Worm (Caenorhabditis elegans) whole organism, young adult: ENCODE measurements around the gene Y37E11AM.4.

ENCODE experiments used
- B0019.2 ChIP-seq: fragments of 200-800 bp; sonication (Bioruptor generic); conservative IDR thresholded peaks from 2 replicates; pipeline ENCODE4 v1.3.6; 2022; ENCODE audit warnings: missing genetic modification reagents, missing genetic modification characterization, missing compliant biosample characterization
- C17E4.6 ChIP-seq: fragments of 200-800 bp; sonication (Bioruptor generic); IDR thresholded peaks from 2 replicates; pipeline ENCODE4 v1.3.6; 2022; ENCODE audit warnings: missing genetic modification reagents, missing genetic modification characterization, missing compliant biosample characterization
- F22D6.2 ChIP-seq: sonication (generic microtip); optimal IDR thresholded peaks from 2 replicates; lab custom pipeline; 2016; ENCODE audit warnings: mild to moderate bottlenecking, missing genetic modification characterization, missing compliant biosample characterization
- K11D2.4 ChIP-seq: fragments of 200-800 bp; sonication (Bioruptor generic); IDR thresholded peaks from 2 replicates; pipeline ENCODE4 v1.3.6; 2022; ENCODE audit warnings: missing genetic modification reagents, missing genetic modification characterization, missing compliant biosample characterization
- K12H6.12 ChIP-seq: fragments of 200-800 bp; sonication (Bioruptor generic); optimal IDR thresholded peaks from 2 replicates; lab custom pipeline; 2018; ENCODE audit warnings: mild to moderate bottlenecking, missing genetic modification characterization, missing compliant biosample characterization
- Y67H2A.10 ChIP-seq: fragments of 200-800 bp; sonication (Bioruptor generic); conservative IDR thresholded peaks from 2 replicates; pipeline ENCODE4 v1.3.6; 2022; ENCODE audit warnings: missing genetic modification reagents, missing genetic modification characterization, missing compliant biosample characterization
- Y95B8A.8 ChIP-seq: fragments of 200-800 bp; sonication (Bioruptor generic); IDR thresholded peaks from 2 replicates; pipeline ENCODE4 v1.3.6; 2022; ENCODE audit warnings: missing genetic modification reagents, missing genetic modification characterization, missing compliant biosample characterization
- akir-1 ChIP-seq: fragments of 200-800 bp; sonication (Bioruptor generic); optimal IDR thresholded peaks from 2 replicates; lab custom pipeline; 2018; ENCODE audit warnings: mild to moderate bottlenecking, missing genetic modification characterization, moderate library complexity, missing compliant biosample characterization
- atf-7 ChIP-seq: sonication (generic microtip); optimal IDR thresholded peaks from 2 replicates; lab custom pipeline; 2017; ENCODE audit warnings: mild to moderate bottlenecking, missing genetic modification characterization, missing compliant biosample characterization
- athp-1 ChIP-seq: sonication (generic microtip); optimal IDR thresholded peaks from 2 replicates; lab custom pipeline; 2017; ENCODE audit warnings: mild to moderate bottlenecking, missing genetic modification characterization, missing compliant biosample characterization
- attf-5 ChIP-seq: fragments of 200-800 bp; sonication (Bioruptor generic); optimal IDR thresholded peaks from 2 replicates; lab custom pipeline; 2018; ENCODE audit warnings: mild to moderate bottlenecking, missing genetic modification characterization, missing compliant biosample characterization
- bed-2 ChIP-seq: fragments of 200-800 bp; sonication (Bioruptor generic); IDR thresholded peaks from 2 replicates; pipeline ENCODE4 v1.3.6; 2022; ENCODE audit warnings: missing genetic modification reagents, missing genetic modification characterization, missing compliant biosample characterization
- ccch-3 ChIP-seq: fragments of 200-800 bp; sonication (Bioruptor generic); optimal IDR thresholded peaks from 2 replicates; lab custom pipeline; 2018; ENCODE audit warnings: mild to moderate bottlenecking, missing genetic modification characterization, missing compliant biosample characterization
- cebp-1 ChIP-seq, 2 experiments: fragments of 200-800 bp in 1 of 2; sonication (Bioruptor generic) in 1 of 2; sonication (generic microtip) in 1 of 2; IDR thresholded peaks in 1 of 2; optimal IDR thresholded peaks in 1 of 2; 2 replicates each; pipeline versions ENCODE4 v1.3.6 to Lab custom; 2017 to 2022; ENCODE audit warnings: missing compliant biosample characterization in 2 of 2, missing genetic modification characterization in 2 of 2, mild to moderate bottlenecking in 1 of 2, missing genetic modification reagents in 1 of 2, moderate library complexity in 1 of 2
- ceh-100 ChIP-seq: fragments of 200-800 bp; sonication (Bioruptor generic); IDR thresholded peaks from 2 replicates; pipeline ENCODE4 v1.3.6; 2022; ENCODE audit warnings: missing genetic modification reagents, missing genetic modification characterization, missing compliant biosample characterization
- dox-1 ChIP-seq: fragments of 200-800 bp; sonication (Bioruptor generic); IDR thresholded peaks from 2 replicates; pipeline ENCODE4 v1.3.6; 2022; ENCODE audit warnings: missing genetic modification reagents, missing genetic modification characterization, missing compliant biosample characterization
- efl-1 ChIP-seq: fragments of 150-350 bp; optimal IDR thresholded peaks from 2 replicates; lab custom pipeline; 2014; ENCODE audit warnings: missing biosample characterization, missing genetic modification reagents, missing genetic modification characterization
- egl-18 ChIP-seq: fragments of 200-800 bp; sonication (Bioruptor generic); IDR thresholded peaks from 2 replicates; pipeline ENCODE4 v1.3.6; 2022; ENCODE audit warnings: missing genetic modification reagents, missing genetic modification characterization, missing compliant biosample characterization
- egrh-3 ChIP-seq: fragments of 200-800 bp; sonication (Bioruptor generic); IDR thresholded peaks from 2 replicates; pipeline ENCODE4 v1.3.6; 2022; ENCODE audit warnings: missing genetic modification reagents, missing genetic modification characterization, missing compliant biosample characterization
- ekl-4 ChIP-seq: fragments of 200-800 bp; sonication (Bioruptor generic); IDR thresholded peaks from 2 replicates; pipeline ENCODE4 v1.3.6; 2022; ENCODE audit warnings: missing genetic modification reagents, missing genetic modification characterization, missing compliant biosample characterization
- him-1 ChIP-seq: sonication (generic microtip); optimal IDR thresholded peaks from 2 replicates; lab custom pipeline; 2016; ENCODE audit warnings: missing genotype, missing genetic modification reagents, missing genetic modification characterization, missing compliant biosample characterization
- hmg-1.2 ChIP-seq: fragments of 200-800 bp; sonication (Bioruptor generic); IDR thresholded peaks from 2 replicates; pipeline ENCODE4 v1.3.6; 2022; ENCODE audit warnings: missing genetic modification reagents, missing genetic modification characterization, missing compliant biosample characterization
- hmg-20 ChIP-seq: fragments of 200-800 bp; sonication (Bioruptor generic); IDR thresholded peaks from 2 replicates; pipeline ENCODE4 v1.3.6; 2022; ENCODE audit warnings: missing genetic modification reagents, missing genetic modification characterization, missing compliant biosample characterization
- hsf-1 ChIP-seq: fragments of 200-800 bp; sonication (Bioruptor generic); IDR thresholded peaks from 2 replicates; pipeline ENCODE4 v1.3.6; 2022; ENCODE audit warnings: missing genetic modification reagents, missing genetic modification characterization, missing compliant biosample characterization
- lin-35 ChIP-seq, 3 experiments: fragments of 150-350 bp in 2 of 3; sonication (generic microtip) in 1 of 3; optimal IDR thresholded peaks; 2 replicates each; lab custom pipeline; 2014 to 2018; ENCODE audit warnings: missing biosample characterization in 3 of 3, missing genetic modification characterization in 3 of 3, missing genetic modification reagents in 3 of 3
- lin-54 ChIP-seq: fragments of 200-800 bp; sonication (Bioruptor generic); optimal IDR thresholded peaks from 2 replicates; lab custom pipeline; 2018; ENCODE audit warnings: mild to moderate bottlenecking, missing genetic modification characterization, missing compliant biosample characterization
- madf-10 ChIP-seq: sonication (generic microtip); optimal IDR thresholded peaks from 2 replicates; lab custom pipeline; 2016; ENCODE audit warnings: mild to moderate bottlenecking, missing genetic modification characterization, missing compliant biosample characterization
- mcd-1 ChIP-seq: fragments of 200-800 bp; sonication (Bioruptor generic); IDR thresholded peaks from 2 replicates; pipeline ENCODE4 v1.3.6; 2022; ENCODE audit warnings: missing genetic modification reagents, missing genetic modification characterization, missing compliant biosample characterization
- mel-28 ChIP-seq: sonication (generic microtip); optimal IDR thresholded peaks from 2 replicates; lab custom pipeline; 2016; ENCODE audit warnings: borderline replicate concordance, mild to moderate bottlenecking, missing genetic modification characterization, missing compliant biosample characterization
- mes-4 ChIP-seq: sonication (generic microtip); optimal IDR thresholded peaks from 2 replicates; lab custom pipeline; 2016; ENCODE audit warnings: missing genotype, missing genetic modification characterization, missing compliant biosample characterization
- nfya-1 ChIP-seq: sonication (generic microtip); optimal IDR thresholded peaks from 2 replicates; lab custom pipeline; 2017; ENCODE audit warnings: antibody characterized with exemption, missing compliant biosample characterization, missing genetic modification characterization, borderline replicate concordance; ENCODE audit not compliant: insufficient read depth
- nhr-80 ChIP-seq: sonication (generic microtip); optimal IDR thresholded peaks from 2 replicates; lab custom pipeline; 2016; ENCODE audit warnings: missing genetic modification characterization, missing compliant biosample characterization
- nhr-90 ChIP-seq: sonication (generic microtip); optimal IDR thresholded peaks from 2 replicates; lab custom pipeline; 2016; ENCODE audit warnings: missing genotype, mild to moderate bottlenecking, missing genetic modification characterization, missing compliant biosample characterization
- sdz-38 ChIP-seq: sonication (generic microtip); optimal IDR thresholded peaks from 2 replicates; lab custom pipeline; 2016; ENCODE audit warnings: missing genotype, missing genetic modification characterization, missing compliant biosample characterization
- snpc-1.1 ChIP-seq: sonication (generic microtip); optimal IDR thresholded peaks from 2 replicates; lab custom pipeline; 2017; ENCODE audit warnings: missing genetic modification characterization, mild to moderate bottlenecking, missing compliant biosample characterization, antibody characterized with exemption, moderate library complexity, missing genotype, missing genetic modification reagents; ENCODE audit not compliant: insufficient read depth
- snpc-1.3 ChIP-seq: sonication (generic microtip); optimal IDR thresholded peaks from 2 replicates; lab custom pipeline; 2017; ENCODE audit warnings: missing genetic modification characterization, mild to moderate bottlenecking, missing compliant biosample characterization, antibody characterized with exemption, moderate library complexity, missing genotype, missing genetic modification reagents; ENCODE audit not compliant: insufficient read depth
- somi-1 ChIP-seq: fragments of 200-800 bp; sonication (Bioruptor generic); optimal IDR thresholded peaks from 2 replicates; lab custom pipeline; 2018; ENCODE audit warnings: mild to moderate bottlenecking, missing genetic modification characterization, missing compliant biosample characterization
- sptf-2 ChIP-seq: fragments of 200-800 bp; sonication (Bioruptor generic); optimal IDR thresholded peaks from 2 replicates; lab custom pipeline; 2018; ENCODE audit warnings: mild to moderate bottlenecking, missing genetic modification characterization, missing compliant biosample characterization
- tbp1 ChIP-seq: fragments of 200-800 bp; sonication (Bioruptor generic); optimal IDR thresholded peaks from 2 replicates; lab custom pipeline; 2018; ENCODE audit warnings: mild to moderate bottlenecking, missing genetic modification characterization, missing compliant biosample characterization
- tbx-9 ChIP-seq: sonication (generic microtip); optimal IDR thresholded peaks from 2 replicates; lab custom pipeline; 2016; ENCODE audit warnings: borderline replicate concordance, missing genetic modification characterization, inconsistent platforms, missing compliant biosample characterization
- unc-62 ChIP-seq: fragments of 150-350 bp; optimal IDR thresholded peaks from 2 replicates; lab custom pipeline; 2014; ENCODE audit warnings: missing biosample characterization, missing genetic modification reagents, missing genetic modification characterization
- zfh-2 ChIP-seq: fragments of 200-800 bp; sonication (Bioruptor generic); conservative IDR thresholded peaks from 2 replicates; pipeline ENCODE4 v1.3.6; 2022; ENCODE audit warnings: missing genetic modification reagents, missing genetic modification characterization, missing compliant biosample characterization
- zim-3 ChIP-seq: sonication (generic microtip); optimal IDR thresholded peaks from 2 replicates; lab custom pipeline; 2017; ENCODE audit warnings: mild to moderate bottlenecking, missing genetic modification characterization, moderate library complexity, missing compliant biosample characterization
- ztf-25 ChIP-seq: fragments of 200-800 bp; sonication (Bioruptor generic); IDR thresholded peaks from 2 replicates; pipeline ENCODE4 v1.3.6; 2022; ENCODE audit warnings: missing genetic modification reagents, missing genetic modification characterization, missing compliant biosample characterization
- ztf-26 ChIP-seq: sonication (generic microtip); optimal IDR thresholded peaks from 2 replicates; lab custom pipeline; 2017; ENCODE audit warnings: missing genetic modification characterization, missing compliant biosample characterization
- ztf-3 ChIP-seq: fragments of 200-800 bp; sonication (Bioruptor generic); optimal IDR thresholded peaks from 2 replicates; lab custom pipeline; 2018; ENCODE audit warnings: mild to moderate bottlenecking, missing genetic modification characterization, missing compliant biosample characterization

Gene Y37E11AM.4

ce11 chrIV:3743748-3744147 lies 21.2 kb upstream of the Y37E11AM.4 start, which contains the start of gene siah-1 (continued):
- TF ChIP-seq K12H6.12: no peak
- TF ChIP-seq mel-28 (tag; lab: Kevin White, UChicago): no peak
- TF ChIP-seq hmg-20 (GFP tag; lab: Robert Waterston, UW): no peak
- 0 out of 2 replicates have a peak, but pooled peaks have one; percentile 13 for TF ChIP-seq C17E4.6 (GFP tag; lab: Robert Waterston, UW)
- no peak for TF ChIP-seq egl-18 (GFP tag; lab: Robert Waterston, UW)
- TF ChIP-seq Y95B8A.8 (GFP tag; lab: Robert Waterston, UW): 0 out of 2 replicates have a peak, but pooled peaks have one; percentile 16
- TF ChIP-seq K11D2.4: no peak
- 0 out of 2 replicates have a peak, but pooled peaks have one; percentile 34 for TF ChIP-seq zfh-2 (GFP tag; lab: Robert Waterston, UW)
- TF ChIP-seq him-1: no peak

ce11 chrIV:3742426-3742839 lies 19.8 kb upstream of the Y37E11AM.4 start:
- TF ChIP-seq egrh-3 (GFP tag; lab: Robert Waterston, UW) (peak; percentile 28; the same call in 1 of the 2 replicates), Y67H2A.10 (GFP tag; lab: Robert Waterston, UW) (no peak), sptf-2 (no peak), ekl-4 (GFP tag; lab: Robert Waterston, UW) (no peak), zim-3 (tag; lab: Kevin White, UChicago) (no peak), attf-5 (GFP tag; lab: Kevin White, UChicago) (peak; percentile 75), unc-62 (no peak), ceh-100 (GFP tag; lab: Robert Waterston, UW) (no peak), lin-54 (GFP tag; lab: Kevin White, UChicago) (peak; percentile 28), sdz-38 (no peak), B0019.2 (no peak), ccch-3 (GFP tag; lab: Kevin White, UChicago) (no peak), ztf-3 (GFP tag; lab: Kevin White, UChicago) (no peak), bed-2 (GFP tag; lab: Robert Waterston, UW) (no peak), nhr-90 (tag; lab: Kevin White, UChicago) (no peak), hsf-1 (GFP tag; lab: Robert Waterston, UW) (no peak), ztf-25 (GFP tag; lab: Robert Waterston, UW) (no peak), F22D6.2 (tag; lab: Kevin White, UChicago) (no peak), lin-35 (GFP tag; optimal IDR thresholded peaks at IDR 0.05; lab: Kevin White, UChicago) (peak in 1 of 3 experiments; percentile 49), efl-1 (GFP tag; lab: Kevin White, UChicago) (no peak), ztf-26 (tag; lab: Kevin White, UChicago) (peak; percentile 20), dox-1 (GFP tag; lab: Robert Waterston, UW) (peak; percentile 67; the same call in 1 of the 2 replicates), tbp1 (GFP tag; lab: Kevin White, UChicago) (peak; percentile 20), nhr-80 (peak; percentile 48), somi-1 (GFP tag; lab: Kevin White, UChicago) (peak; percentile 72), nfya-1 (tag; lab: Kevin White, UChicago) (no peak), snpc-1.1 (tag; lab: Kevin White, UChicago) (no peak), zfh-2 (GFP tag; lab: Robert Waterston, UW) (peak; percentile 71), tbx-9 (no peak), snpc-1.3 (tag; lab: Kevin White, UChicago) (no peak), akir-1 (GFP tag; lab: Kevin White, UChicago) (no peak), mes-4 (tag; lab: Kevin White, UChicago) (no peak), hmg-1.2 (peak; percentile 87), mcd-1 (GFP tag; lab: Robert Waterston, UW) (peak; percentile 67), madf-10 (tag; lab: Kevin White, UChicago) (peak; percentile 36), cebp-1 (GFP tag; IDR thresholded peaks at IDR 0.05; lab: Robert Waterston, UW) (no peak), cebp-1 (tag; optimal IDR thresholded peaks at IDR 0.05; lab: Kevin White, UChicago) (peak; percentile 79), atf-7 (peak; percentile 32), hmg-20 (GFP tag; lab: Robert Waterston, UW) (0 out of 2 replicates have a peak, but pooled peaks have one; percentile 24), athp-1 (tag; lab: Kevin White, UChicago) (peak; percentile 18)
